Worm (Caenorhabditis elegans): ENCODE results near the gene F46C5.4.

DNA sequence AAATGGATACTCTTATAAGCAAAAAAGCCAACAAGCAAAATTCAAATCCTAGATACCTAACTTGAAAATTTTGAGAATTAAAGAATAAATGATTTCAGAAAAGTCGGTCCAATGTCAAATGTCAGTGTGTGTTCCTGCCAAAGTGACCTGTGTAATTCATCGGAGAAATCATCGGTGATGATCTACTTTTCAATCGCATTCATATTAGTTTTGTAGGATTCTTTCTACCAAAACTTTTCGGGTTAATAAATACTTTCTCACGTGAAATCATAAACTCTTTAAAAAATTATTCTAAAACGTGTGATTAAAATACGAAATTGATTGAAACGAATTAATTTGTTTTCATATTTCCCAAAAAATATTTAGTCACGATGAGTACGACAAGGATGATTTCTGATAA, 3.1 kb downstream of the F46C5.4 start, which contains the start of gene F46C5.7:
- TF ChIP-seq scrt-1 (GFP tag; IDR thresholded peaks at IDR 0.05): no peak
- no peak for TF ChIP-seq B0310.2 (tag; optimal IDR thresholded peaks at IDR 0.05)
- no peak for TF ChIP-seq ama-1 (optimal IDR thresholded peaks at IDR 0.05)

Measured in whole organism, early embryonic.